Worm (Caenorhabditis elegans) whole organism, L2 larva: ENCODE data around the gene Y43F8C.6.

Source experiments
- C34F6.9 ChIP-seq: fragments of 150-350 bp; optimal IDR thresholded peaks from 2 replicates; lab custom pipeline; 2014; ENCODE audit warnings: missing biosample characterization, missing genetic modification characterization
- F13H6.1 ChIP-seq: sonication (generic microtip); optimal IDR thresholded peaks from 2 replicates; lab custom pipeline; 2016; ENCODE audit warnings: missing genetic modification characterization, missing compliant biosample characterization
- R02D3.7 ChIP-seq: fragments of 150-350 bp; optimal IDR thresholded peaks from 2 replicates; lab custom pipeline; 2014; ENCODE audit warnings: missing biosample characterization, missing genetic modification characterization
- alr-1 ChIP-seq: fragments of 150-350 bp; optimal IDR thresholded peaks from 2 replicates; lab custom pipeline; 2014; ENCODE audit warnings: missing biosample characterization, missing genetic modification characterization
- aly-2 ChIP-seq: fragments of 150-350 bp; optimal IDR thresholded peaks from 2 replicates; lab custom pipeline; 2014; ENCODE audit warnings: missing biosample characterization, missing genetic modification characterization
- ama-1 ChIP-seq: fragments of 150-350 bp; optimal IDR thresholded peaks from 2 replicates; lab custom pipeline; 2018; ENCODE audit warnings: inconsistent platforms
- blmp-1 ChIP-seq: sonication (generic microtip); optimal IDR thresholded peaks from 2 replicates; lab custom pipeline; 2017; ENCODE audit warnings: missing genetic modification characterization, mild to moderate bottlenecking, missing compliant biosample characterization, antibody characterized with exemption, moderate library complexity; ENCODE audit not compliant: insufficient read depth
- ceh-16 ChIP-seq: fragments of 150-350 bp; optimal IDR thresholded peaks from 2 replicates; lab custom pipeline; 2014; ENCODE audit warnings: missing biosample characterization, missing genetic modification characterization
- crh-2 ChIP-seq: sonication (generic microtip); optimal IDR thresholded peaks from 2 replicates; lab custom pipeline; 2017; ENCODE audit warnings: missing biosample characterization, missing genetic modification characterization
- dmd-4 ChIP-seq: sonication (generic microtip); optimal IDR thresholded peaks from 2 replicates; lab custom pipeline; 2017; ENCODE audit warnings: missing biosample characterization, missing genetic modification characterization
- egl-27 ChIP-seq: sonication (generic microtip); optimal IDR thresholded peaks from 3 replicates; lab custom pipeline; 2017; ENCODE audit warnings: missing biosample characterization, missing genetic modification reagents, missing genetic modification characterization
- elt-1 ChIP-seq: fragments of 150-350 bp; optimal IDR thresholded peaks from 2 replicates; lab custom pipeline; 2014; ENCODE audit warnings: missing biosample characterization, missing genetic modification characterization
- elt-3 ChIP-seq: sonication (generic microtip); optimal IDR thresholded peaks from 2 replicates; lab custom pipeline; 2017; ENCODE audit warnings: missing biosample characterization, missing genetic modification characterization
- fos-1 ChIP-seq: fragments of 150-350 bp; optimal IDR thresholded peaks from 2 replicates; lab custom pipeline; 2014; ENCODE audit warnings: missing biosample characterization, missing genetic modification characterization
- gmeb-1 ChIP-seq: fragments of 150-350 bp; optimal IDR thresholded peaks from 2 replicates; lab custom pipeline; 2014; ENCODE audit warnings: missing biosample characterization, missing genetic modification characterization
- lin-11 ChIP-seq: fragments of 150-350 bp; sonication (generic microtip); optimal IDR thresholded peaks from 2 replicates; lab custom pipeline; 2014; ENCODE audit warnings: missing biosample characterization, missing genetic modification characterization, inconsistent platforms, mixed read lengths
- lin-13 ChIP-seq: fragments of 150-350 bp; optimal IDR thresholded peaks from 2 replicates; lab custom pipeline; 2014; ENCODE audit warnings: missing biosample characterization, missing genetic modification reagents, missing genetic modification characterization
- mab-5 ChIP-seq: fragments of 150-350 bp; optimal IDR thresholded peaks from 2 replicates; lab custom pipeline; 2014; ENCODE audit warnings: missing biosample characterization, missing genetic modification characterization
- nhr-10 ChIP-seq: sonication (generic microtip); optimal IDR thresholded peaks from 2 replicates; lab custom pipeline; 2017; ENCODE audit warnings: missing biosample characterization, missing genetic modification characterization
- nhr-11 ChIP-seq: fragments of 150-350 bp; optimal IDR thresholded peaks from 2 replicates; lab custom pipeline; 2014; ENCODE audit warnings: missing biosample characterization, missing genetic modification characterization
- nhr-12 ChIP-seq: fragments of 150-350 bp; optimal IDR thresholded peaks from 2 replicates; lab custom pipeline; 2014; ENCODE audit warnings: missing biosample characterization, missing genetic modification characterization
- nhr-21 ChIP-seq: fragments of 150-350 bp; optimal IDR thresholded peaks from 2 replicates; lab custom pipeline; 2014; ENCODE audit warnings: missing biosample characterization, missing genetic modification characterization
- nhr-23 ChIP-seq: fragments of 150-350 bp; optimal IDR thresholded peaks from 2 replicates; lab custom pipeline; 2014; ENCODE audit warnings: missing biosample characterization, missing genetic modification reagents, missing genetic modification characterization
- nhr-237 ChIP-seq: fragments of 150-350 bp; optimal IDR thresholded peaks from 2 replicates; lab custom pipeline; 2014; ENCODE audit warnings: missing biosample characterization, missing genetic modification characterization
- nhr-25 ChIP-seq: fragments of 150-350 bp; sonication (generic microtip); optimal IDR thresholded peaks from 3 replicates; lab custom pipeline; 2014; ENCODE audit warnings: missing biosample characterization, missing genetic modification characterization
- nhr-6 ChIP-seq: fragments of 150-350 bp; optimal IDR thresholded peaks from 2 replicates; lab custom pipeline; 2014; ENCODE audit warnings: missing biosample characterization, missing genetic modification characterization
- peb-1 ChIP-seq: fragments of 150-350 bp; optimal IDR thresholded peaks from 2 replicates; lab custom pipeline; 2014; ENCODE audit warnings: missing biosample characterization, missing genetic modification characterization
- sem-4 ChIP-seq: fragments of 150-350 bp; optimal IDR thresholded peaks from 2 replicates; lab custom pipeline; 2014; ENCODE audit warnings: missing biosample characterization, missing genetic modification reagents, missing genetic modification characterization
- sma-9 ChIP-seq, 2 experiments: fragments of 150-350 bp in 1 of 2; sonication (generic microtip) in 1 of 2; optimal IDR thresholded peaks; 2 replicates each; lab custom pipeline; 2014 to 2016; ENCODE audit warnings: missing genetic modification characterization in 2 of 2, mild to moderate bottlenecking in 1 of 2, missing biosample characterization in 1 of 2, missing compliant biosample characterization in 1 of 2, missing genetic modification reagents in 1 of 2, moderate library complexity in 1 of 2
- snpc-4 ChIP-seq: fragments of 150-350 bp; optimal IDR thresholded peaks from 2 replicates; lab custom pipeline; 2014; ENCODE audit warnings: missing biosample characterization, missing genetic modification characterization
- unc-62 ChIP-seq: fragments of 150-350 bp; optimal IDR thresholded peaks from 2 replicates; lab custom pipeline; 2014; ENCODE audit warnings: missing biosample characterization, missing genetic modification reagents, missing genetic modification characterization
- zag-1 ChIP-seq: fragments of 150-350 bp; optimal IDR thresholded peaks from 2 replicates; lab custom pipeline; 2014; ENCODE audit warnings: missing biosample characterization, missing genetic modification characterization
- ztf-1 ChIP-seq: fragments of 200-800 bp; sonication (Bioruptor generic); conservative IDR thresholded peaks from 2 replicates; pipeline ENCODE4 v1.3.6; 2022; ENCODE audit warnings: missing genetic modification characterization, missing compliant biosample characterization
- ztf-11 ChIP-seq: sonication (generic microtip); optimal IDR thresholded peaks from 2 replicates; lab custom pipeline; 2017; ENCODE audit warnings: missing biosample characterization, missing genetic modification characterization
- ztf-4 ChIP-seq: fragments of 150-350 bp; optimal IDR thresholded peaks from 2 replicates; lab custom pipeline; 2014; ENCODE audit warnings: missing biosample characterization, missing genetic modification characterization

The Y43F8C.6 gene

DNA sequence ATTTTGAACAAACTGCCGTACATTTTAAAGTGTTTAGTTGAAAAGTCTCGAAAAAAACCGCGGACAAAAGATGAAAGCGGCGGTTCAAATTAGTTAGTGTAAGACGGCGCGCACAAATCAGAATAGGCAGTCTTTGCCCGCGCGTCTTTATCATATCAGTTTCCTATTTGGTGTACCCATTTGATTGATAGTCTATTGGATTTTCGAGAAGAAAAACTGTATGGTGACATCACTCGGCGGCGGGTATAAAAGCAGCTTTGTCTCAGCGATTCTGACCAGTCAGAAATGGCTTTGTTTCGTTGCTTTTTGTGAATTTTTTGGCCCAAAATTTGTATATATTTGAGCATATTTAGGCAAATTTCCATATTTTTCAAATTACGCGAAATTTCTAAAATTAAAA is 32.0 kb downstream of the Y43F8C.6 start:
- no peak for TF ChIP-seq ama-1 (lab: Kevin White, UChicago)
- TF ChIP-seq snpc-4 (tag; lab: Kevin White, UChicago) = no peak
- TF ChIP-seq sem-4 (tag; lab: Kevin White, UChicago) = no peak
- no peak for TF ChIP-seq R02D3.7 (tag; lab: Kevin White, UChicago)
- no peak for TF ChIP-seq alr-1
- TF ChIP-seq elt-1 = no peak
- TF ChIP-seq lin-13 (GFP tag; lab: Kevin White, UChicago) = no peak
- TF ChIP-seq F13H6.1 (tag; lab: Kevin White, UChicago) = no peak
- peak; percentile 16 for TF ChIP-seq nhr-25 (tag; lab: Kevin White, UChicago)
- no peak for TF ChIP-seq zag-1 (tag; lab: Kevin White, UChicago)
- peak; percentile 7 for TF ChIP-seq sma-9 (GFP tag; optimal IDR thresholded peaks at IDR 0.05; lab: Kevin White, UChicago)
- no peak for TF ChIP-seq sma-9 (tag; optimal IDR thresholded peaks at IDR 0.05; lab: Kevin White, UChicago)
- no peak for TF ChIP-seq blmp-1 (tag; lab: Kevin White, UChicago)
- no peak for TF ChIP-seq elt-3 (tag; lab: Kevin White, UChicago)
- TF ChIP-seq ztf-11 (tag; lab: Kevin White, UChicago) = no peak
- no peak for TF ChIP-seq mab-5 (tag; lab: Kevin White, UChicago)
- no peak for TF ChIP-seq ceh-16 (tag; lab: Kevin White, UChicago)
- no peak for TF ChIP-seq dmd-4 (tag; lab: Kevin White, UChicago)

DNA sequence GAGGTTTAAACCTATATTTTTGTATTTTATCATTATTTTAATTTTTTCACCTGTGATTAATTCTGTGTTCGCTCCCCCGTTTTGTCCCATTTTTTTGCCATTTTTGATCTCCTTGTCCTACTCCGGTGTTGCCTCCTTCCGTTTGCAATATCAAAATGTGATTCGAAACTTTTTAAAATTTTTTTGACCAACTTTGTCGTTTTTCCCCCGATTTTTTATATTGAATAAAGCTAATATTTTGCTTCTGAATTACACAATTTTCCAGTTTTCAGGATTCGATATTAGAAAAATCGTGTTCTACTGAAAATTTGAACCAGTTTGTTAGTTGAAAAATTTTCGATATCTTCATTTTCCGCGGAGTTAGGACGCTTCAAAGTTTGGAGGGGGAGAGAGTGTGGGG is 34.8 kb downstream of the Y43F8C.6 start, which contains the start of gene nlp-25:
Gene nlp-25, plus strand, starts transcription at position 301 of the 400 bp plus-strand sequence.
- no peak for TF ChIP-seq mab-5 (tag; lab: Kevin White, UChicago)
- no peak for TF ChIP-seq elt-1
- no peak for TF ChIP-seq lin-11 (tag; lab: Kevin White, UChicago)
- TF ChIP-seq alr-1 = no peak
- no peak for TF ChIP-seq nhr-11
- TF ChIP-seq C34F6.9 (tag; lab: Kevin White, UChicago) = no peak
- TF ChIP-seq unc-62 (GFP tag; lab: Kevin White, UChicago) = no peak
- no peak for TF ChIP-seq ama-1 (lab: Kevin White, UChicago)

- TF ChIP-seq mab-5 (tag; lab: Kevin White, UChicago) (no peak), nhr-6 (tag; lab: Kevin White, UChicago) (no peak), nhr-21 (tag; lab: Kevin White, UChicago) (no peak), sem-4 (tag; lab: Kevin White, UChicago) (no peak), fos-1 (tag; lab: Kevin White, UChicago) (no peak)
- TF ChIP-seq, all 48 proteins: peak for 0
These were observed 35.3 kb downstream of the Y43F8C.6 start for ce11 chrV:19605415-19605814.

DNA sequence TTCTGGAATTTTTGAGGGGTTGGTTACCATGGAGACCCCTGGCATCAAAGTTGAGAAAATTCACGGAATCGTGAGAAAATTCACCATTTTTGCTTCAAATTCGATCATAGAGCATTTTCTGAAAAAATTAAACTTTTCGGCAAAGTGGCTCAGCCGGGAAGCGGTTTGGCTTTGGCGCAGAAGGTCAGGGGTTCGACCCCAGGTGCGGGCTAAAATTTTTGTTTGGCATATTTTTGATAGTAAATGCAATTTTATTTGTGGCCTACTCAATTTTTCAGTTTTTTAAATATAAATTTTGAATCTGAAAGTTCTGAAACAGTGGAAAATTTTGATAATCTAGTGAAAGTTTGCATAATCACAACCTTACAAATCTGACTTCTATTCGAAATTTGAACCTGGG is 41.6 kb downstream of the Y43F8C.6 start:
- TF ChIP-seq crh-2 (no peak), ztf-11 (tag; lab: Kevin White, UChicago) (no peak), nhr-25 (tag; lab: Kevin White, UChicago) (no peak), ceh-16 (tag; lab: Kevin White, UChicago) (no peak), nhr-12 (no peak), nhr-237 (no peak), nhr-23 (tag; lab: Kevin White, UChicago) (no peak), snpc-4 (tag; lab: Kevin White, UChicago) (no peak), C34F6.9 (tag; lab: Kevin White, UChicago) (no peak), aly-2 (no peak), lin-13 (GFP tag; lab: Kevin White, UChicago) (no peak)

- TF ChIP-seq ztf-11 (tag; lab: Kevin White, UChicago) (no peak), gmeb-1 (tag; lab: Kevin White, UChicago) (no peak), unc-62 (GFP tag; lab: Kevin White, UChicago) (no peak), nhr-23 (tag; lab: Kevin White, UChicago) (no peak), R02D3.7 (tag; lab: Kevin White, UChicago) (no peak), blmp-1 (tag; lab: Kevin White, UChicago) (no peak), ceh-16 (tag; lab: Kevin White, UChicago) (no peak), sma-9 (GFP tag; optimal IDR thresholded peaks at IDR 0.05; lab: Kevin White, UChicago) (no peak), sma-9 (tag; optimal IDR thresholded peaks at IDR 0.05; lab: Kevin White, UChicago) (no peak), dmd-4 (tag; lab: Kevin White, UChicago) (no peak), nhr-25 (tag; lab: Kevin White, UChicago) (no peak), nhr-237 (no peak), lin-11 (tag; lab: Kevin White, UChicago) (no peak), nhr-10 (tag; lab: Kevin White, UChicago) (no peak), zag-1 (tag; lab: Kevin White, UChicago) (no peak), egl-27 (tag; lab: Kevin White, UChicago) (no peak), alr-1 (no peak), ztf-1 (GFP tag; lab: Robert Waterston, UW) (no peak), snpc-4 (tag; lab: Kevin White, UChicago) (no peak), ztf-4 (tag; lab: Kevin White, UChicago) (no peak), peb-1 (no peak)
These were observed 49.9 kb downstream of the Y43F8C.6 start for ce11 chrV:19590826-19591225.
